Fruit fly (Drosophila melanogaster) whole organism, embryonic: ENCODE results near the gene CSN3.

Experiments used
- CG11696 ChIP-seq: fragments of 200-800 bp; sonication (Bioruptor generic); IDR thresholded peaks from 2 replicates; pipeline ENCODE4 v1.3.6; 2022; ENCODE audit warnings: missing biosample characterization, missing genetic modification characterization
- CG14441 ChIP-seq: fragments of 200-800 bp; sonication (Bioruptor generic); IDR thresholded peaks from 2 replicates; pipeline ENCODE4 v1.3.6; 2022; ENCODE audit warnings: missing biosample characterization, missing genetic modification characterization
- CG7745 ChIP-seq: fragments of 200-800 bp; sonication (Bioruptor generic); optimal IDR thresholded peaks from 2 replicates; lab custom pipeline; 2018; ENCODE audit warnings: missing biosample characterization, mild to moderate bottlenecking, missing genetic modification characterization, moderate library complexity
- HLHmδ ChIP-seq: fragments of 200-800 bp; sonication (Bioruptor generic); optimal IDR thresholded peaks from 2 replicates; lab custom pipeline; 2018; ENCODE audit warnings: missing biosample characterization, mild to moderate bottlenecking, missing genetic modification characterization, moderate library complexity
- Sox100B ChIP-seq: fragments of 200-800 bp; sonication (Bioruptor generic); optimal IDR thresholded peaks from 3 replicates; lab custom pipeline; 2018; ENCODE audit warnings: missing biosample characterization, mild to moderate bottlenecking, missing genetic modification characterization
- Xrp1 ChIP-seq: fragments of 200-800 bp; sonication (Bioruptor generic); IDR thresholded peaks from 2 replicates; pipeline ENCODE4 v1.3.6; 2022; ENCODE audit warnings: missing biosample characterization, missing genetic modification characterization
- crol ChIP-seq: fragments of 200-800 bp; sonication (Bioruptor generic); IDR thresholded peaks from 2 replicates; pipeline ENCODE4 v1.3.6; 2022; ENCODE audit warnings: missing biosample characterization, missing genetic modification characterization

DNA sequence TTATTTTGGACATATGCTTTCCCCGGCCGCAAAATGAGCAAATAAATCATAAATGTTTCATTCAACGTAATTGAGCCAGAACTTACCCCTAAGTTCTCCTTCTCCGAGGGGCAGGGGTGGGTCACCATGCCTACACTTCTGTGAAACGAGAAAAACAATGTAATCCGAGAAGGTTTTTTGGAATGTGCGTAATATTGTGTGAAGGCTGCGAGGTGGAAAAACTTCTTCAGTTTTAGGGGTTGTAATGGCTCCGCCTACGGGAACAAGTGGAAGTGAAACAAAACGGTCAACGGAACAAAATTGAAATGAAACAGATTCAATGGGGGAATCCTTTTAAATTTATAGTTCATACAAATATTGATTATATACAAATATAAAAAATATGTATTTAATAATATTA is 44.6 kb downstream of the CSN3 start:
- TF ChIP-seq Xrp1 (GFP tag; lab: Robert Waterston, UW) (no peak), CG7745 (no peak), crol (no peak), Sox100B (GFP tag; lab: Kevin White, UChicago) (no peak), CG14441 (GFP tag; lab: Robert Waterston, UW) (no peak), HLHmδ (no peak), CG11696 (no peak)
